Fruit fly (Drosophila melanogaster): ENCODE results near the gene COX5A.
A peak's percentile ranks its signal among the peaks of the same experiment; 100 is the strongest.

COX5A gene

dm6 chr3R:11773999-11774397 is 45.2 kb upstream of the COX5A start (continued):
- peak; percentile 20 for TF ChIP-seq CG2202 (tag; optimal IDR thresholded peaks at IDR 0.05)
- peak; percentile 61 for TF ChIP-seq run (tag; optimal IDR thresholded peaks at IDR 0.05)
- TF ChIP-seq MESR4 (GFP tag; optimal IDR thresholded peaks at IDR 0.05): no peak
- TF ChIP-seq ab (GFP tag; optimal IDR thresholded peaks at IDR 0.05): no peak
- no peak for TF ChIP-seq CG6175 (GFP tag; IDR thresholded peaks at IDR 0.05)
- peak; percentile 43; the same call in 1 of the 2 replicates for TF ChIP-seq CG3847 (GFP tag; IDR thresholded peaks at IDR 0.05)
- peak; percentile 86 for TF ChIP-seq CG2712 (tag; optimal IDR thresholded peaks at IDR 0.05)
- no peak for TF ChIP-seq nerfin-1 (tag; optimal IDR thresholded peaks at IDR 0.05)
- TF ChIP-seq CG17359 (tag; optimal IDR thresholded peaks at IDR 0.05): peak; percentile 79
- TF ChIP-seq CG1529 (GFP tag; optimal IDR thresholded peaks at IDR 0.05): peak; percentile 46
- TF ChIP-seq CoRest (tag; optimal IDR thresholded peaks at IDR 0.05): peak; percentile 89
- TF ChIP-seq CG8388 (GFP tag; optimal IDR thresholded peaks at IDR 0.05): peak; percentile 74
- no peak for TF ChIP-seq CG2889 (GFP tag; IDR thresholded peaks at IDR 0.05)
- no peak for TF ChIP-seq zfh2 (GFP tag; optimal IDR thresholded peaks at IDR 0.05)
- peak; percentile 92 for TF ChIP-seq CG7556 (GFP tag; optimal IDR thresholded peaks at IDR 0.05)
- TF ChIP-seq CG10431 (GFP tag; optimal IDR thresholded peaks at IDR 0.05): peak; percentile 43
- TF ChIP-seq HHEX (GFP tag; optimal IDR thresholded peaks at IDR 0.05): peak; percentile 55
- TF ChIP-seq Abd-B (GFP tag; optimal IDR thresholded peaks at IDR 0.05): peak; percentile 54
- peak; percentile 70 for TF ChIP-seq Hand (GFP tag; optimal IDR thresholded peaks at IDR 0.05)
- TF ChIP-seq Fer3 (tag; optimal IDR thresholded peaks at IDR 0.05): peak; percentile 82
- peak; percentile 81 for TF ChIP-seq CG10267 (tag; optimal IDR thresholded peaks at IDR 0.05)
- TF ChIP-seq dysf (GFP tag; IDR thresholded peaks at IDR 0.05): peak; percentile 72
- TF ChIP-seq org-1 (GFP tag; optimal IDR thresholded peaks at IDR 0.05): peak; percentile 52
- peak; percentile 21 for TF ChIP-seq CG4617 (GFP tag; optimal IDR thresholded peaks at IDR 0.05; ENCODE audit: borderline replicate concordance)
- no peak for TF ChIP-seq CG15073 (GFP tag; optimal IDR thresholded peaks at IDR 0.05)
- TF ChIP-seq CG12659 (GFP tag; optimal IDR thresholded peaks at IDR 0.05): peak; percentile 73
- TF ChIP-seq CG18476 (GFP tag; optimal IDR thresholded peaks at IDR 0.05): peak; percentile 41
- peak; percentile 64 for TF ChIP-seq CG9437 (GFP tag; optimal IDR thresholded peaks at IDR 0.05)
- 0 out of 2 replicates have a peak, but pooled peaks have one; percentile 22 for TF ChIP-seq sisA (GFP tag; IDR thresholded peaks at IDR 0.05)
- TF ChIP-seq pnt (GFP tag; optimal IDR thresholded peaks at IDR 0.05): no peak
- peak; percentile 73 for TF ChIP-seq sug (tag; optimal IDR thresholded peaks at IDR 0.05)
- TF ChIP-seq CG4854 (GFP tag; optimal IDR thresholded peaks at IDR 0.05): no peak
- TF ChIP-seq Taf1 (GFP tag; IDR thresholded peaks at IDR 0.05): no peak
- TF ChIP-seq Chrac-16 (GFP tag; optimal IDR thresholded peaks at IDR 0.05): peak; percentile 53
- TF ChIP-seq CG32772 (GFP tag; IDR thresholded peaks at IDR 0.05): no peak
- TF ChIP-seq pros (GFP tag; optimal IDR thresholded peaks at IDR 0.05): no peak
- TF ChIP-seq bsh (GFP tag; optimal IDR thresholded peaks at IDR 0.05): peak in 1 of 2 experiments; percentile 83
- TF ChIP-seq Sin3A (optimal IDR thresholded peaks at IDR 0.05): no peak
- peak; percentile 77 for TF ChIP-seq gsb-n (tag; optimal IDR thresholded peaks at IDR 0.05)
- TF ChIP-seq E2f1 (GFP tag; IDR thresholded peaks at IDR 0.05): peak; percentile 49
- TF ChIP-seq CG7963 (GFP tag; IDR thresholded peaks at IDR 0.05; ENCODE audit: partially characterized antibody): no peak
- TF ChIP-seq CG16815 (GFP tag; optimal IDR thresholded peaks at IDR 0.05): peak; percentile 53
- peak; percentile 64 for TF ChIP-seq CG4328 (GFP tag; optimal IDR thresholded peaks at IDR 0.05)
- TF ChIP-seq Pdp1 (GFP tag; optimal IDR thresholded peaks at IDR 0.05): peak; percentile 6 to 37
- TF ChIP-seq CG10462 (GFP tag; optimal IDR thresholded peaks at IDR 0.05): peak; percentile 4
- no peak for TF ChIP-seq btn (GFP tag; optimal IDR thresholded peaks at IDR 0.05)
- peak; percentile 89 for TF ChIP-seq CG12391 (tag; optimal IDR thresholded peaks at IDR 0.05)
- TF ChIP-seq Hr78 (GFP tag; optimal IDR thresholded peaks at IDR 0.05): peak in 1 of 2 experiments; percentile 53
- peak; percentile 67 for TF ChIP-seq Ptx1 (GFP tag; IDR thresholded peaks at IDR 0.05)
- TF ChIP-seq br (optimal IDR thresholded peaks at IDR 0.05): no peak
- peak; percentile 61 for TF ChIP-seq CG12104 (GFP tag; optimal IDR thresholded peaks at IDR 0.05)

All from whole organism, embryonic.